Fruit fly (Drosophila melanogaster) whole organism, prepupa: ENCODE results near the gene CG4576.

Experiments used
- CG4318 ChIP-seq: fragments of 200-800 bp; sonication (Bioruptor generic); optimal IDR thresholded peaks from 3 replicates; lab custom pipeline; 2017; ENCODE audit warnings: missing biosample characterization, mild to moderate bottlenecking, missing genetic modification characterization
- CG7368 ChIP-seq: fragments of 200-800 bp; sonication (Bioruptor generic); optimal IDR thresholded peaks from 3 replicates; lab custom pipeline; 2016; ENCODE audit warnings: missing biosample characterization, missing genetic modification characterization
- Ets21C ChIP-seq: fragments of 200-800 bp; sonication (Bioruptor generic); optimal IDR thresholded peaks from 3 replicates; lab custom pipeline; 2016; ENCODE audit warnings: missing biosample characterization, missing genetic modification characterization
- Met ChIP-seq: fragments of 200-800 bp; sonication (Bioruptor generic); optimal IDR thresholded peaks from 3 replicates; lab custom pipeline; 2016; ENCODE audit warnings: missing biosample characterization, missing genetic modification characterization
- net ChIP-seq: fragments of 200-800 bp; sonication (Bioruptor generic); optimal IDR thresholded peaks from 3 replicates; lab custom pipeline; 2016; ENCODE audit warnings: missing biosample characterization, missing genetic modification characterization

dm6 chr3R:15825521-15825920 is at the start of gene CG4576:
- TF ChIP-seq CG4318 (GFP tag; lab: Kevin White, UChicago) = no peak
- no peak for TF ChIP-seq net (GFP tag; lab: Kevin White, UChicago)
- TF ChIP-seq CG7368 (GFP tag; lab: Kevin White, UChicago) = no peak
- TF ChIP-seq Ets21C (GFP tag; lab: Kevin White, UChicago) = no peak
- TF ChIP-seq Met (GFP tag; lab: Kevin White, UChicago) = no peak
